Worm (Caenorhabditis elegans) whole organism, L3 larva: ENCODE measurements around the gene tin-9.1.
A peak's percentile ranks its signal among the peaks of the same experiment; 100 is the strongest.

ENCODE experiments used
- lin-39 ChIP-seq: fragments of 150-350 bp; optimal IDR thresholded peaks from 2 replicates; lab custom pipeline; 2018; ENCODE audit warnings: missing biosample characterization, missing genetic modification reagents, missing genetic modification characterization
- nhr-23 ChIP-seq: fragments of 150-350 bp; optimal IDR thresholded peaks from 2 replicates; lab custom pipeline; 2014; ENCODE audit warnings: missing biosample characterization, missing genetic modification reagents, missing genetic modification characterization
- tbx-2 ChIP-seq: sonication (generic microtip); optimal IDR thresholded peaks from 2 replicates; lab custom pipeline; 2016; ENCODE audit warnings: mild to moderate bottlenecking, missing genetic modification characterization, missing compliant biosample characterization
- unc-39 ChIP-seq: sonication (generic microtip); optimal IDR thresholded peaks from 4 replicates; lab custom pipeline; 2017; ENCODE audit warnings: missing biosample characterization, missing genetic modification characterization
- ztf-11 ChIP-seq: fragments of 150-350 bp; optimal IDR thresholded peaks from 2 replicates; lab custom pipeline; 2014; ENCODE audit warnings: missing biosample characterization, missing genetic modification characterization
- ztf-4 ChIP-seq: fragments of 150-350 bp; optimal IDR thresholded peaks from 2 replicates; lab custom pipeline; 2014; ENCODE audit warnings: missing biosample characterization, missing genetic modification characterization

DNA sequence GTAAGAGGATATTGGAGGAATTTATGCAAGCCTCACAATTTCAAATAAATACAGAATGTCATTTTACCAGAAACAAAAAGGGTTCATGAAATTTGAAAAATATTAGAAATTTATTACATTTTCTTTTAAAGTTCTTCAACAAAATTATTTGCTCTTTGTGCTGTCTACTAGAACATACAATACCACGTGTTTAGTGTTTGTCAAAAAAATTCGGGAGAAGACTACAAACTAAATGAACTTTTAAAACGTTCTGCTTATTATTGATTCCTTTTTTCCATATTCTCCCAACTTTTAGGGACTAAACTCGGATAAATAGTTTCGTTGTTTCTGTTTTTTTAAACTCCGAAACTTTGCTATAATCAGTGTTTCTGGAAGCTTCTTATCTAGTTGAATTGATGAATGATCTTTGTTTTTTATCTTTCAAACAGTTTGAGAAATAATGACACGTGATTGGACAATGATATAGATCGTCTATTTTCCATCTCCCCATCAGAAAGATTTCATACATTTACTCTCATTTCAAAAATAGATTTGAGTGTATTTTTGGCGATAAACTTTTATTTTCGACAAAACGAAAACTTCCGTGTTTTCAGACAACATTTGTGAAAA is 4.3 kb upstream of the tin-9.1 start:
- TF ChIP-seq lin-39 (no peak), ztf-11 (tag; lab: Kevin White, UChicago) (no peak), unc-39 (tag; lab: Kevin White, UChicago) (no peak), ztf-4 (tag; lab: Kevin White, UChicago) (no peak), tbx-2 (no peak), nhr-23 (tag; lab: Kevin White, UChicago) (peak; percentile 50)
